Worm (Caenorhabditis elegans): ENCODE measurements around the gene rig-3.

Gene rig-3

ce11 chrX:6840670-6841308 is 12.6 kb upstream of the rig-3 start, which contains the start of the genes glr-6 and asg-2 (continued):
- TF ChIP-seq atf-7 (tag; optimal IDR thresholded peaks at IDR 0.05) (no peak), attf-6 (GFP tag; IDR thresholded peaks at IDR 0.05) (no peak), lin-40 (tag; optimal IDR thresholded peaks at IDR 0.05) (peak; percentile 66), Y53F4B.3 (GFP tag; IDR thresholded peaks at IDR 0.05) (no peak), nfya-2 (GFP tag; IDR thresholded peaks at IDR 0.05) (no peak), mel-28 (tag; optimal IDR thresholded peaks at IDR 0.05; ENCODE audit: borderline replicate concordance) (no peak), hrde-1 (tag; optimal IDR thresholded peaks at IDR 0.05; ENCODE audit: borderline replicate concordance) (no peak), tbx-9 (tag; optimal IDR thresholded peaks at IDR 0.05; ENCODE audit: borderline replicate concordance) (no peak), attf-3 (GFP tag; conservative IDR thresholded peaks at IDR 0.05) (no peak), ztf-18 (tag; optimal IDR thresholded peaks at IDR 0.05) (no peak), F39B2.1 (GFP tag; IDR thresholded peaks at IDR 0.05) (no peak), somi-1 (GFP tag; optimal IDR thresholded peaks at IDR 0.05) (no peak), bed-2 (GFP tag; IDR thresholded peaks at IDR 0.05) (no peak), ztf-22 (GFP tag; optimal IDR thresholded peaks at IDR 0.05) (no peak), Y95B8A.8 (GFP tag; IDR thresholded peaks at IDR 0.05) (no peak), ztf-6 (GFP tag; IDR thresholded peaks at IDR 0.05) (no peak), nhr-90 (tag; optimal IDR thresholded peaks at IDR 0.05) (no peak), F52B5.7 (tag; optimal IDR thresholded peaks at IDR 0.05) (no peak), C06A6.2 (GFP tag; conservative IDR thresholded peaks at IDR 0.05) (no peak), cebp-2 (GFP tag; IDR thresholded peaks at IDR 0.05) (no peak), tbp1 (GFP tag; optimal IDR thresholded peaks at IDR 0.05) (no peak), egl-18 (GFP tag; IDR thresholded peaks at IDR 0.05) (no peak), hsf-1 (GFP tag; IDR thresholded peaks at IDR 0.05) (no peak), hlh-26 (GFP tag; conservative IDR thresholded peaks at IDR 0.05) (no peak), K12H6.12 (tag; optimal IDR thresholded peaks at IDR 0.05) (peak; percentile 60), fkh-3 (tag; optimal IDR thresholded peaks at IDR 0.05) (no peak), madf-3 (GFP tag; IDR thresholded peaks at IDR 0.05) (no peak), ceh-79 (tag; optimal IDR thresholded peaks at IDR 0.05) (no peak), F55B11.4 (tag; optimal IDR thresholded peaks at IDR 0.05; ENCODE audit: borderline replicate concordance, insufficient read depth) (no peak), let-607 (tag; optimal IDR thresholded peaks at IDR 0.05) (no peak), hlh-12 (tag; optimal IDR thresholded peaks at IDR 0.05) (no peak), unc-130 (GFP tag; optimal IDR thresholded peaks at IDR 0.05) (no peak), Y79H2A.3 (GFP tag; conservative IDR thresholded peaks at IDR 0.05) (no peak), ceh-40 (GFP tag; IDR thresholded peaks at IDR 0.05) (no peak), Y53G8AR.9 (GFP tag; conservative IDR thresholded peaks at IDR 0.05) (no peak), sea-2 (GFP tag; IDR thresholded peaks at IDR 0.05) (no peak), cebp-1 (GFP tag; IDR thresholded peaks at IDR 0.05) (no peak), cebp-1 (tag; optimal IDR thresholded peaks at IDR 0.05) (peak; percentile 64), nhr-120 (GFP tag; IDR thresholded peaks at IDR 0.05) (no peak), B0035.1 (tag; optimal IDR thresholded peaks at IDR 0.05) (no peak), efl-1 (GFP tag; optimal IDR thresholded peaks at IDR 0.05) (no peak), nfya-1 (tag; optimal IDR thresholded peaks at IDR 0.05; ENCODE audit: borderline replicate concordance, insufficient read depth) (no peak), zim-3 (tag; optimal IDR thresholded peaks at IDR 0.05) (no peak), ekl-4 (GFP tag; IDR thresholded peaks at IDR 0.05) (no peak), snpc-4 (GFP tag; optimal IDR thresholded peaks at IDR 0.05) (no peak), snpc-4 (tag; optimal IDR thresholded peaks at IDR 0.05) (peak in 1 of 4 experiments; percentile 8), gei-17 (GFP tag; optimal IDR thresholded peaks at IDR 0.05) (no peak), mxl-1 (tag; optimal IDR thresholded peaks at IDR 0.05) (no peak), ceh-91 (GFP tag; IDR thresholded peaks at IDR 0.05) (no peak)

Data from whole organism, young adult.